Fruit fly (Drosophila melanogaster): ENCODE results near the gene Atxn7.

Atxn7 gene

dm6 chr2L:2397080-2397479, 21.4 kb downstream of the Atxn7 start (continued):
- TF ChIP-seq gro (GFP tag; optimal IDR thresholded peaks at IDR 0.05) = no peak
- TF ChIP-seq slbo (GFP tag; IDR thresholded peaks at IDR 0.05) = no peak
- TF ChIP-seq CG1602 (GFP tag; optimal IDR thresholded peaks at IDR 0.05) = no peak
- no peak for TF ChIP-seq hbn (GFP tag; IDR thresholded peaks at IDR 0.05; ENCODE audit: partially characterized antibody)
- TF ChIP-seq Ssrp (tag; optimal IDR thresholded peaks at IDR 0.05) = no peak
- no peak for TF ChIP-seq usp (GFP tag; optimal IDR thresholded peaks at IDR 0.05)
- no peak for TF ChIP-seq Atf3 (GFP tag; optimal IDR thresholded peaks at IDR 0.05)
- no peak for TF ChIP-seq Eip74EF (GFP tag; optimal IDR thresholded peaks at IDR 0.05)
- TF ChIP-seq cad (GFP tag; optimal IDR thresholded peaks at IDR 0.05) = no peak
- TF ChIP-seq HLH54F (GFP tag; optimal IDR thresholded peaks at IDR 0.05) = no peak
- TF ChIP-seq CG17385 (GFP tag; optimal IDR thresholded peaks at IDR 0.05) = no peak
- no peak for TF ChIP-seq peb (GFP tag; IDR thresholded peaks at IDR 0.05)
- TF ChIP-seq CG10654 (GFP tag; optimal IDR thresholded peaks at IDR 0.05) = no peak
- peak; percentile 10 for TF ChIP-seq gem (tag; optimal IDR thresholded peaks at IDR 0.05)
- no peak for TF ChIP-seq CG16779 (GFP tag; IDR thresholded peaks at IDR 0.05)
- peak; percentile 17 for TF ChIP-seq tin (GFP tag; optimal IDR thresholded peaks at IDR 0.05)
- TF ChIP-seq CG31441 (GFP tag; IDR thresholded peaks at IDR 0.05) = no peak
- no peak for TF ChIP-seq Doc3 (GFP tag; IDR thresholded peaks at IDR 0.05; ENCODE audit: partially characterized antibody)
- TF ChIP-seq phol (tag; optimal IDR thresholded peaks at IDR 0.05) = no peak
- no peak for TF ChIP-seq bcd (GFP tag; optimal IDR thresholded peaks at IDR 0.05)
- no peak for TF ChIP-seq emc (GFP tag; optimal IDR thresholded peaks at IDR 0.05)
- peak; percentile 49 for TF ChIP-seq Hey (tag; optimal IDR thresholded peaks at IDR 0.05)
- no peak for TF ChIP-seq chm (GFP tag; IDR thresholded peaks at IDR 0.05)
- TF ChIP-seq CG14050 (GFP tag; IDR thresholded peaks at IDR 0.05) = 0 out of 3 replicates have a peak, but pooled peaks have one; percentile 16
- no peak for TF ChIP-seq CG10959 (GFP tag; IDR thresholded peaks at IDR 0.05)
- TF ChIP-seq onecut (GFP tag; IDR thresholded peaks at IDR 0.05) = peak; percentile 21; the same call in 1 of the 2 replicates
- no peak for TF ChIP-seq Atf-2 (GFP tag; optimal IDR thresholded peaks at IDR 0.05)
- TF ChIP-seq CG10543 (GFP tag; optimal IDR thresholded peaks at IDR 0.05) = no peak
- TF ChIP-seq dmrt99B (tag; optimal IDR thresholded peaks at IDR 0.05) = peak; percentile 49
- TF ChIP-seq corto (GFP tag; optimal IDR thresholded peaks at IDR 0.05) = no peak
- no peak for TF ChIP-seq nerfin-1 (tag; optimal IDR thresholded peaks at IDR 0.05)
- TF ChIP-seq Sry-β (GFP tag; optimal IDR thresholded peaks at IDR 0.05) = no peak
- no peak for TF ChIP-seq eyg (GFP tag; optimal IDR thresholded peaks at IDR 0.05)
- TF ChIP-seq vvl (GFP tag; IDR thresholded peaks at IDR 0.05) = no peak
- TF ChIP-seq Xrp1 (GFP tag; IDR thresholded peaks at IDR 0.05) = peak; percentile 24; the same call in 1 of the 2 replicates
- TF ChIP-seq ase (GFP tag; IDR thresholded peaks at IDR 0.05) = no peak
- no peak for TF ChIP-seq Dll (GFP tag; IDR thresholded peaks at IDR 0.05; ENCODE audit: partially characterized antibody)
- no peak for TF ChIP-seq Aef1 (GFP tag; IDR thresholded peaks at IDR 0.05)
- TF ChIP-seq Med (GFP tag) = peak; percentile 40
- no peak for TF ChIP-seq ham (GFP tag; IDR thresholded peaks at IDR 0.05)
- TF ChIP-seq CG4424 (GFP tag; optimal IDR thresholded peaks at IDR 0.05) = no peak
- no peak for TF ChIP-seq bab2 (GFP tag; optimal IDR thresholded peaks at IDR 0.05)
- no peak for TF ChIP-seq CG30431 (GFP tag; optimal IDR thresholded peaks at IDR 0.05)
- TF ChIP-seq CG4854 (GFP tag; optimal IDR thresholded peaks at IDR 0.05) = no peak
- TF ChIP-seq Dad (GFP tag; optimal IDR thresholded peaks at IDR 0.05) = no peak
- TF ChIP-seq eve (GFP tag; optimal IDR thresholded peaks at IDR 0.05) = no peak
- no peak for TF ChIP-seq salm (tag; optimal IDR thresholded peaks at IDR 0.05)
- TF ChIP-seq CG3065 (GFP tag; optimal IDR thresholded peaks at IDR 0.05) = no peak
- TF ChIP-seq Drgx (GFP tag; IDR thresholded peaks at IDR 0.05) = no peak
- TF ChIP-seq al (GFP tag; IDR thresholded peaks at IDR 0.05) = no peak
- peak; percentile 55; the same call in 1 of the 3 replicates for TF ChIP-seq ken (GFP tag; IDR thresholded peaks at IDR 0.05)
- no peak for TF ChIP-seq CG2889 (GFP tag; IDR thresholded peaks at IDR 0.05)
- no peak for TF ChIP-seq Hmx (GFP tag; optimal IDR thresholded peaks at IDR 0.05)

Data from whole organism, embryonic.